Fruit fly (Drosophila melanogaster) S2 (cell line): ENCODE results near the gene CAH2.

Source experiments
- CG8478 ChIP-seq: fragments of >200 bp; optimal IDR thresholded peaks from 2 replicates; lab custom pipeline; 2018
- CTCF ChIP-seq, 2 experiments: fragments of >200 bp; optimal IDR thresholded peaks; 2 replicates each; lab custom pipeline; 2018

- TF ChIP-seq CTCF (optimal IDR thresholded peaks at IDR 0.05; lab: Kevin White, UChicago) (no peak), CG8478 (lab: Kevin White, UChicago) (no peak)
Measured at dm6 chr3L:12177301-12177700, at the start of gene CAH2.
